Worm (Caenorhabditis elegans) whole organism, early embryonic: Measurements from ENCODE around the gene K02E11.6.

Source experiments
- B0310.2 ChIP-seq: sonication (generic microtip); optimal IDR thresholded peaks from 2 replicates; lab custom pipeline; 2016; ENCODE audit warnings: mild to moderate bottlenecking, missing genetic modification characterization, missing compliant biosample characterization
- F13C5.2 ChIP-seq: sonication (generic microtip); optimal IDR thresholded peaks from 2 replicates; lab custom pipeline; 2017; ENCODE audit warnings: mild to moderate bottlenecking, missing genetic modification characterization, inconsistent platforms, missing compliant biosample characterization
- aly-1 ChIP-seq: sonication (generic microtip); optimal IDR thresholded peaks from 2 replicates; lab custom pipeline; 2016; ENCODE audit warnings: missing genetic modification characterization, missing compliant biosample characterization
- ama-1 ChIP-seq: fragments of 150-350 bp; optimal IDR thresholded peaks from 2 replicates; lab custom pipeline; 2014
- ceh-13 ChIP-seq: fragments of 200-800 bp; sonication (Bioruptor generic); optimal IDR thresholded peaks from 2 replicates; lab custom pipeline; 2018; ENCODE audit warnings: mild to moderate bottlenecking, missing genetic modification characterization, missing compliant biosample characterization
- ets-7 ChIP-seq: sonication (generic microtip); optimal IDR thresholded peaks from 2 replicates; lab custom pipeline; 2016; ENCODE audit warnings: missing genotype, missing genetic modification characterization, missing compliant biosample characterization
- flt-1 ChIP-seq: fragments of 200-800 bp; sonication (Bioruptor generic); IDR thresholded peaks from 2 replicates; pipeline ENCODE4 v1.3.6; 2022; ENCODE audit warnings: missing genetic modification characterization, missing compliant biosample characterization
- hmbx-1 ChIP-seq: sonication (generic microtip); optimal IDR thresholded peaks from 2 replicates; lab custom pipeline; 2016; ENCODE audit warnings: mild to moderate bottlenecking, missing genetic modification characterization, missing compliant biosample characterization
- hnd-1 ChIP-seq: sonication (generic microtip); optimal IDR thresholded peaks from 2 replicates; lab custom pipeline; 2016; ENCODE audit warnings: missing genetic modification characterization, missing compliant biosample characterization
- sea-1 ChIP-seq: fragments of 200-800 bp; sonication (Bioruptor generic); conservative IDR thresholded peaks from 2 replicates; pipeline ENCODE4 v1.3.6; 2022; ENCODE audit warnings: missing genetic modification characterization, missing compliant biosample characterization
- tbx-37 ChIP-seq: fragments of 200-800 bp; sonication (Bioruptor generic); conservative IDR thresholded peaks from 2 replicates; pipeline ENCODE4 v1.3.6; 2022; ENCODE audit warnings: missing genetic modification reagents, missing genetic modification characterization, missing compliant biosample characterization

DNA sequence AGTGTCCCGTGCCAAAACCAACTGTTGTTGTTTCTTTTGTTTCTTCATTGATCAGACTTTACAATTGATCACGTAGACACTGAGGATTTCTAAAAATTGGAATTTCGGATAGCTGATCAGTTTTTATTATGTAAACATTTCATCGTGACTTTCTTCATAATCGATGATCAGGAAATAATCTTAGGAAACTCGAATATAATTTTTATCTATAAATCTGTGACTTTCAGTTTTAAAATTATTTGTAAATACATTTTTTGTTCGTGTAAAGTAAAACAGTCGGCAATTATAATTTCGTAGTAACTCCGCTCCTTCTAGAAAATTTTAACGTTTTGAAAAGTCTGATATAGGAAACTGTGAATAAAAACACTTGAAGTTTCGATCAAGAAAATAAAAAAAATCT lies 22.1 kb downstream of the K02E11.6 start, which contains the start of gene F40G12.5:
- TF ChIP-seq hmbx-1 (tag; lab: Kevin White, UChicago) = no peak
- TF ChIP-seq ceh-13 (GFP tag; lab: Kevin White, UChicago) = no peak
- no peak for TF ChIP-seq ets-7 (tag; lab: Kevin White, UChicago)
- no peak for TF ChIP-seq ama-1 (lab: Kevin White, UChicago)
- no peak for TF ChIP-seq sea-1 (GFP tag; lab: Robert Waterston, UW)
- TF ChIP-seq aly-1 = no peak
- TF ChIP-seq tbx-37 = no peak
- TF ChIP-seq B0310.2 = no peak
- no peak for TF ChIP-seq F13C5.2 (tag; lab: Kevin White, UChicago)
- no peak for TF ChIP-seq hnd-1 (tag; lab: Kevin White, UChicago)
- TF ChIP-seq flt-1 = no peak
